Fruit fly (Drosophila melanogaster) whole organism: ENCODE measurements around the gene Hip14.

ENCODE experiments used
- CG8478 ChIP-seq: fragments of >200 bp; optimal IDR thresholded peaks from 2 replicates; lab custom pipeline; 2018; ENCODE audit warnings: inconsistent platforms
- Dll ChIP-seq: fragments of >200 bp; optimal IDR thresholded peaks from 2 replicates; lab custom pipeline; 2017
- pan ChIP-seq: fragments of >200 bp; optimal IDR thresholded peaks from 2 replicates; lab custom pipeline; 2017
- psq ChIP-seq: fragments of >200 bp; optimal IDR thresholded peaks from 2 replicates; lab custom pipeline; 2017
- usp ChIP-seq: fragments of >200 bp; optimal IDR thresholded peaks from 2 replicates; lab custom pipeline; 2017; ENCODE audit warnings: missing biosample characterization, missing genetic modification characterization, mixed read lengths

- TF ChIP-seq CG8478 (lab: Kevin White, UChicago): no peak
- TF ChIP-seq psq: no peak
- no peak for TF ChIP-seq usp
- TF ChIP-seq Dll (lab: Kevin White, UChicago): no peak
- TF ChIP-seq pan (lab: Kevin White, UChicago): no peak
Observed at dm6 chr3L:15996019-15996418, 8.0 kb downstream of the Hip14 start.
